Fruit fly (Drosophila melanogaster): ENCODE measurements around the gene kirre.

dm6 chrX:2890468-2890867 lies 150.3 kb downstream of the kirre start, which contains the start of gene CG3526:
- TF ChIP-seq Myc (optimal IDR thresholded peaks at IDR 0.05) (no peak), insv (optimal IDR thresholded peaks at IDR 0.05) (no peak), psq (optimal IDR thresholded peaks at IDR 0.05) (no peak), h (optimal IDR thresholded peaks at IDR 0.05) (no peak), Sin3A (optimal IDR thresholded peaks at IDR 0.05) (no peak), ttk (optimal IDR thresholded peaks at IDR 0.05) (no peak)
